Worm (Caenorhabditis elegans) whole organism, L2 larva: ENCODE measurements around the gene C01G6.3.

Source experiments
- R02D3.7 ChIP-seq: fragments of 150-350 bp; optimal IDR thresholded peaks from 2 replicates; lab custom pipeline; 2014; ENCODE audit warnings: missing biosample characterization, missing genetic modification characterization
- aly-2 ChIP-seq: fragments of 150-350 bp; optimal IDR thresholded peaks from 2 replicates; lab custom pipeline; 2014; ENCODE audit warnings: missing biosample characterization, missing genetic modification characterization
- crh-2 ChIP-seq: sonication (generic microtip); optimal IDR thresholded peaks from 2 replicates; lab custom pipeline; 2017; ENCODE audit warnings: missing biosample characterization, missing genetic modification characterization
- elt-3 ChIP-seq: sonication (generic microtip); optimal IDR thresholded peaks from 2 replicates; lab custom pipeline; 2017; ENCODE audit warnings: missing biosample characterization, missing genetic modification characterization
- nhr-10 ChIP-seq: sonication (generic microtip); optimal IDR thresholded peaks from 2 replicates; lab custom pipeline; 2017; ENCODE audit warnings: missing biosample characterization, missing genetic modification characterization
- nhr-11 ChIP-seq: fragments of 150-350 bp; optimal IDR thresholded peaks from 2 replicates; lab custom pipeline; 2014; ENCODE audit warnings: missing biosample characterization, missing genetic modification characterization
- nhr-12 ChIP-seq: fragments of 150-350 bp; optimal IDR thresholded peaks from 2 replicates; lab custom pipeline; 2014; ENCODE audit warnings: missing biosample characterization, missing genetic modification characterization
- nhr-77 ChIP-seq: fragments of 150-350 bp; optimal IDR thresholded peaks from 2 replicates; lab custom pipeline; 2014; ENCODE audit warnings: missing biosample characterization, missing genetic modification characterization
- snpc-4 ChIP-seq: fragments of 150-350 bp; optimal IDR thresholded peaks from 2 replicates; lab custom pipeline; 2014; ENCODE audit warnings: missing biosample characterization, missing genetic modification characterization
- ztf-11 ChIP-seq: sonication (generic microtip); optimal IDR thresholded peaks from 2 replicates; lab custom pipeline; 2017; ENCODE audit warnings: missing biosample characterization, missing genetic modification characterization
- ztf-4 ChIP-seq: fragments of 150-350 bp; optimal IDR thresholded peaks from 2 replicates; lab custom pipeline; 2014; ENCODE audit warnings: missing biosample characterization, missing genetic modification characterization

ce11 chrII:9258566-9258965 is 11.1 kb upstream of the C01G6.3 start:
- TF ChIP-seq ztf-4 (no peak), crh-2 (tag; lab: Kevin White, UChicago) (no peak), snpc-4 (tag; lab: Kevin White, UChicago) (no peak), nhr-12 (tag; lab: Kevin White, UChicago) (no peak), R02D3.7 (tag; lab: Kevin White, UChicago) (no peak), ztf-11 (tag; lab: Kevin White, UChicago) (no peak), nhr-11 (tag; lab: Kevin White, UChicago) (no peak), aly-2 (tag; lab: Kevin White, UChicago) (no peak), nhr-77 (tag; lab: Kevin White, UChicago) (no peak), elt-3 (tag; lab: Kevin White, UChicago) (no peak), nhr-10 (tag; lab: Kevin White, UChicago) (no peak)
